Fruit fly (Drosophila melanogaster) whole organism, embryonic: ENCODE results near the gene rumi.

Experiments
- Bteb2 ChIP-seq: fragments of 200-800 bp; sonication (Bioruptor generic); optimal IDR thresholded peaks from 2 replicates; lab custom pipeline; 2016; ENCODE audit warnings: missing biosample characterization, missing genetic modification characterization
- CG10274 ChIP-seq: fragments of 200-800 bp; sonication (Bioruptor generic); optimal IDR thresholded peaks from 3 replicates; lab custom pipeline; 2017; ENCODE audit warnings: missing biosample characterization, mild to moderate bottlenecking, missing genetic modification characterization
- CG10979 ChIP-seq: fragments of 200-800 bp; sonication (Bioruptor generic); optimal IDR thresholded peaks from 2 replicates; lab custom pipeline; 2018; ENCODE audit warnings: missing biosample characterization, mild to moderate bottlenecking, missing genetic modification characterization, moderate library complexity
- CG1233 ChIP-seq: fragments of 200-800 bp; sonication (Bioruptor generic); optimal IDR thresholded peaks from 4 replicates; lab custom pipeline; 2018; ENCODE audit warnings: missing biosample characterization, mild to moderate bottlenecking, missing genetic modification characterization
- CG16863 ChIP-seq: fragments of 200-800 bp; sonication (Bioruptor generic); optimal IDR thresholded peaks from 3 replicates; lab custom pipeline; 2016; ENCODE audit warnings: missing biosample characterization, missing genetic modification characterization
- CG18262 ChIP-seq: fragments of 200-800 bp; optimal IDR thresholded peaks from 3 replicates; lab custom pipeline; 2019; ENCODE audit warnings: missing biosample characterization, mild to moderate bottlenecking, missing genetic modification characterization, moderate library complexity
- CG18599 ChIP-seq: fragments of 200-800 bp; sonication (Bioruptor generic); optimal IDR thresholded peaks from 3 replicates; lab custom pipeline; 2017; ENCODE audit warnings: missing biosample characterization, missing genetic modification characterization, mild to moderate bottlenecking, moderate library complexity, missing genetic modification reagents
- CG2202 ChIP-seq: fragments of 200-800 bp; sonication (Bioruptor generic); optimal IDR thresholded peaks from 2 replicates; lab custom pipeline; 2018; ENCODE audit warnings: missing biosample characterization, mild to moderate bottlenecking, missing genetic modification characterization
- CG2712 ChIP-seq: fragments of 200-800 bp; optimal IDR thresholded peaks from 3 replicates; lab custom pipeline; 2019; ENCODE audit warnings: missing biosample characterization, mild to moderate bottlenecking, missing genetic modification characterization, moderate library complexity
- CG3065 ChIP-seq: fragments of 200-800 bp; sonication (Bioruptor generic); optimal IDR thresholded peaks from 2 replicates; lab custom pipeline; 2016; ENCODE audit warnings: missing biosample characterization, missing genetic modification characterization
- CG31441 ChIP-seq: fragments of 200-800 bp; sonication (Bioruptor generic); IDR thresholded peaks from 2 replicates; pipeline ENCODE4 v1.3.6; 2022; ENCODE audit warnings: missing biosample characterization, missing genetic modification characterization
- CG32532 ChIP-seq: fragments of 200-800 bp; sonication (Bioruptor generic); IDR thresholded peaks from 2 replicates; pipeline ENCODE4 v1.3.6; 2022; ENCODE audit warnings: missing biosample characterization, missing genetic modification characterization
- CG4424 ChIP-seq: fragments of 200-800 bp; sonication (Bioruptor generic); optimal IDR thresholded peaks from 3 replicates; lab custom pipeline; 2016; ENCODE audit warnings: missing biosample characterization, missing genetic modification characterization
- CG4820 ChIP-seq: fragments of 200-800 bp; sonication (Bioruptor generic); optimal IDR thresholded peaks from 3 replicates; lab custom pipeline; 2016; ENCODE audit warnings: missing biosample characterization, missing genetic modification characterization
- CG7839 ChIP-seq: fragments of 200-800 bp; sonication (Bioruptor generic); optimal IDR thresholded peaks from 3 replicates; lab custom pipeline; 2018; ENCODE audit warnings: missing biosample characterization, mild to moderate bottlenecking, missing genetic modification characterization, moderate library complexity
- CG9727 ChIP-seq: fragments of 200-800 bp; sonication (Bioruptor generic); optimal IDR thresholded peaks from 3 replicates; lab custom pipeline; 2017; ENCODE audit warnings: missing biosample characterization, mild to moderate bottlenecking, missing genetic modification characterization
- CoRest ChIP-seq: fragments of 200-800 bp; sonication (Bioruptor generic); optimal IDR thresholded peaks from 3 replicates; lab custom pipeline; 2018; ENCODE audit warnings: missing biosample characterization, mild to moderate bottlenecking, missing genetic modification characterization, moderate library complexity
- Dfd ChIP-seq, 2 experiments: fragments of >200 bp; optimal IDR thresholded peaks; 2 replicates each; lab custom pipeline; 2017; ENCODE audit warnings: missing biosample characterization in 2 of 2, missing genetic modification characterization in 2 of 2
- E2f1 ChIP-seq: fragments of 200-800 bp; sonication (Bioruptor generic); IDR thresholded peaks from 2 replicates; pipeline ENCODE4 v1.3.6; 2022; ENCODE audit warnings: missing biosample characterization, missing genetic modification characterization
- Ets65A ChIP-seq: fragments of 200-800 bp; sonication (Bioruptor generic); peaks from one replicate; lab custom pipeline; 2016; ENCODE audit warnings: missing biosample characterization, missing genetic modification characterization
- Fer3 ChIP-seq: fragments of 200-800 bp; sonication (Bioruptor generic); optimal IDR thresholded peaks from 2 replicates; lab custom pipeline; 2018; ENCODE audit warnings: missing biosample characterization, mild to moderate bottlenecking, missing genetic modification characterization, moderate library complexity
- H2.0 ChIP-seq: fragments of 200-800 bp; sonication (Bioruptor generic); IDR thresholded peaks from 2 replicates; pipeline ENCODE4 v1.3.6; 2022; ENCODE audit warnings: missing biosample characterization, missing genetic modification characterization
- HLH54F ChIP-seq: fragments of 200-800 bp; sonication (Bioruptor generic); optimal IDR thresholded peaks from 3 replicates; lab custom pipeline; 2016; ENCODE audit warnings: missing biosample characterization, missing genetic modification characterization
- Med ChIP-seq: fragments of 200-800 bp; sonication (Bioruptor generic); peaks from one replicate; lab custom pipeline; 2016; ENCODE audit warnings: missing biosample characterization, missing genetic modification characterization, mild to moderate bottlenecking, inconsistent platforms, moderate library complexity
- Nf-YB ChIP-seq: fragments of 200-800 bp; sonication (Bioruptor generic); optimal IDR thresholded peaks from 3 replicates; lab custom pipeline; 2019; ENCODE audit warnings: missing biosample characterization, mild to moderate bottlenecking, missing genetic modification characterization, moderate library complexity
- Scr ChIP-seq: fragments of 200-800 bp; sonication (Bioruptor generic); IDR thresholded peaks from 2 replicates; pipeline ENCODE4 v1.3.6; 2022; ENCODE audit warnings: missing biosample characterization, missing genetic modification characterization; ENCODE audit not compliant: partially characterized antibody
- Side ChIP-seq: fragments of 200-800 bp; sonication (Bioruptor generic); optimal IDR thresholded peaks from 2 replicates; lab custom pipeline; 2016; ENCODE audit warnings: missing biosample characterization, missing genetic modification characterization
- Stat92E ChIP-seq, 3 experiments: fragments of >200 bp in 2 of 3; fragments of 200-800 bp in 1 of 3; sonication (Bioruptor generic) in 1 of 3; optimal IDR thresholded peaks; 2 replicates each; lab custom pipeline; 2017 to 2019; ENCODE audit warnings: missing biosample characterization in 3 of 3, missing genetic modification characterization in 3 of 3, mild to moderate bottlenecking in 1 of 3, moderate library complexity in 1 of 3
- Tbp ChIP-seq: fragments of >200 bp; optimal IDR thresholded peaks from 2 replicates; lab custom pipeline; 2018; ENCODE audit warnings: missing biosample characterization, missing genetic modification characterization
- amos ChIP-seq: fragments of 200-800 bp; sonication (Bioruptor generic); IDR thresholded peaks from 2 replicates; pipeline ENCODE4 v1.3.6; 2022; ENCODE audit warnings: missing biosample characterization, missing genetic modification characterization; ENCODE audit not compliant: partially characterized antibody
- bsh ChIP-seq, 2 experiments: fragments of 200-800 bp; sonication (Bioruptor generic); optimal IDR thresholded peaks; 2 replicates each; lab custom pipeline; 2017 to 2018; ENCODE audit warnings: mild to moderate bottlenecking in 2 of 2, missing biosample characterization in 2 of 2, missing genetic modification characterization in 2 of 2, moderate library complexity in 1 of 2
- dan ChIP-seq: fragments of 200-800 bp; sonication (Bioruptor generic); IDR thresholded peaks from 2 replicates; pipeline ENCODE4 v1.3.6; 2022; ENCODE audit warnings: missing biosample characterization, missing genetic modification characterization
- fd64A ChIP-seq: fragments of 200-800 bp; sonication (Bioruptor generic); optimal IDR thresholded peaks from 3 replicates; lab custom pipeline; 2018; ENCODE audit warnings: missing biosample characterization, mild to moderate bottlenecking, missing genetic modification characterization
- fd96Cb ChIP-seq: fragments of 200-800 bp; sonication (Bioruptor generic); optimal IDR thresholded peaks from 2 replicates; lab custom pipeline; 2018; ENCODE audit warnings: missing biosample characterization, mild to moderate bottlenecking, missing genetic modification characterization, moderate library complexity
- insv ChIP-seq, 2 experiments: fragments of 200-800 bp; sonication (Bioruptor generic); optimal IDR thresholded peaks; 3 replicates each; lab custom pipeline; 2016 to 2018; ENCODE audit warnings: missing biosample characterization in 2 of 2, missing genetic modification characterization in 2 of 2
- kay ChIP-seq: fragments of 200-800 bp; sonication (Bioruptor generic); optimal IDR thresholded peaks from 2 replicates; lab custom pipeline; 2016; ENCODE audit warnings: missing biosample characterization, missing genetic modification characterization
- kni ChIP-seq: fragments of 200-800 bp; sonication (Bioruptor generic); optimal IDR thresholded peaks from 3 replicates; lab custom pipeline; 2017; ENCODE audit warnings: mild to moderate bottlenecking, missing biosample characterization, missing genetic modification reagents, missing genetic modification characterization
- nom ChIP-seq: fragments of 200-800 bp; sonication (Bioruptor generic); optimal IDR thresholded peaks from 2 replicates; lab custom pipeline; 2017; ENCODE audit warnings: missing biosample characterization, missing genetic modification characterization, mild to moderate bottlenecking, moderate library complexity, missing genetic modification reagents
- oc ChIP-seq: fragments of 200-800 bp; sonication (Bioruptor generic); optimal IDR thresholded peaks from 2 replicates; lab custom pipeline; 2018; ENCODE audit warnings: missing biosample characterization, mild to moderate bottlenecking, missing genetic modification characterization, moderate library complexity
- phol ChIP-seq: fragments of 200-800 bp; sonication (Bioruptor generic); optimal IDR thresholded peaks from 3 replicates; lab custom pipeline; 2018; ENCODE audit warnings: missing biosample characterization, mild to moderate bottlenecking, missing genetic modification characterization, moderate library complexity
- row ChIP-seq: fragments of 200-800 bp; sonication (Bioruptor generic); IDR thresholded peaks from 3 replicates; pipeline ENCODE4 v1.3.6; 2022; ENCODE audit warnings: missing biosample characterization, missing genetic modification characterization
- sd ChIP-seq: fragments of 200-800 bp; sonication (Bioruptor generic); optimal IDR thresholded peaks from 3 replicates; lab custom pipeline; 2018; ENCODE audit warnings: missing biosample characterization, mild to moderate bottlenecking, missing genetic modification characterization, moderate library complexity
- seq ChIP-seq: fragments of 200-800 bp; sonication (Bioruptor generic); IDR thresholded peaks from 2 replicates; pipeline ENCODE4 v1.3.6; 2022; ENCODE audit warnings: missing biosample characterization, missing genetic modification characterization
- slbo ChIP-seq: fragments of 200-800 bp; sonication (Bioruptor generic); IDR thresholded peaks from 2 replicates; pipeline ENCODE4 v1.3.6; 2022; ENCODE audit warnings: missing biosample characterization, missing genetic modification characterization
- so ChIP-seq: fragments of 200-800 bp; sonication (Bioruptor generic); IDR thresholded peaks from 3 replicates; pipeline ENCODE4 v1.3.6; 2022; ENCODE audit warnings: missing biosample characterization, missing genetic modification characterization
- unpg ChIP-seq: fragments of 200-800 bp; sonication (Bioruptor generic); optimal IDR thresholded peaks from 3 replicates; lab custom pipeline; 2018; ENCODE audit warnings: missing biosample characterization, mild to moderate bottlenecking, missing genetic modification characterization, moderate library complexity
- vnd ChIP-seq: fragments of 200-800 bp; sonication (Bioruptor generic); IDR thresholded peaks from 3 replicates; pipeline ENCODE4 v1.3.6; 2022; ENCODE audit warnings: missing biosample characterization, missing genetic modification characterization; ENCODE audit not compliant: partially characterized antibody
- vvl ChIP-seq: fragments of 200-800 bp; sonication (Bioruptor generic); IDR thresholded peaks from 2 replicates; pipeline ENCODE4 v1.3.6; 2022; ENCODE audit warnings: missing biosample characterization, missing genetic modification characterization
- yki ChIP-seq: fragments of >200 bp; optimal IDR thresholded peaks from 3 replicates; lab custom pipeline; 2018
- zen ChIP-seq: fragments of 200-800 bp; sonication (Bioruptor generic); optimal IDR thresholded peaks from 3 replicates; lab custom pipeline; 2018; ENCODE audit warnings: missing biosample characterization, mild to moderate bottlenecking, missing genetic modification characterization, moderate library complexity
- zfh1 ChIP-seq: fragments of 200-800 bp; sonication (Bioruptor generic); IDR thresholded peaks from 3 replicates; pipeline ENCODE4 v1.3.6; 2022; ENCODE audit warnings: missing biosample characterization, missing genetic modification characterization

rumi gene

dm6 chr3R:22719607-22719949 is 30.8 kb downstream of the rumi start (continued):
- peak; percentile 19 for TF ChIP-seq CG4424 (GFP tag; lab: Kevin White, UChicago)
- no peak for TF ChIP-seq nom (GFP tag; lab: Kevin White, UChicago)
- peak; percentile 3 for TF ChIP-seq CG1233 (GFP tag; lab: Kevin White, UChicago)
- no peak for TF ChIP-seq Tbp (GFP tag; lab: Kevin White, UChicago)
- no peak for TF ChIP-seq amos (GFP tag; lab: Robert Waterston, UW)
- TF ChIP-seq CG2712, result peak; percentile 62
- TF ChIP-seq Side (GFP tag; lab: Kevin White, UChicago), result peak; percentile 9
- no peak for TF ChIP-seq CG10274 (GFP tag; lab: Kevin White, UChicago)
- peak; percentile 71 for TF ChIP-seq CG18599
- peak; percentile 68 for TF ChIP-seq row
- peak in 1 of 2 experiments; percentile 48 for TF ChIP-seq bsh (GFP tag; optimal IDR thresholded peaks at IDR 0.05; lab: Kevin White, UChicago)
- TF ChIP-seq fd96Cb (tag; lab: Kevin White, UChicago), result peak; percentile 33
- TF ChIP-seq CG10979 (tag; lab: Kevin White, UChicago), result peak; percentile 64
- TF ChIP-seq Ets65A (GFP tag; lab: Kevin White, UChicago), result no peak
- no peak for TF ChIP-seq kni (GFP tag; lab: Kevin White, UChicago)
- TF ChIP-seq so, result no peak
- TF ChIP-seq unpg (GFP tag; lab: Kevin White, UChicago), result peak; percentile 47
- peak; percentile 55 for TF ChIP-seq CG7839 (tag; lab: Kevin White, UChicago)
- TF ChIP-seq kay (GFP tag; lab: Kevin White, UChicago), result no peak
- peak; percentile 16 for TF ChIP-seq Fer3
- TF ChIP-seq vvl, result 0 out of 2 replicates have a peak, but pooled peaks have one; percentile 23
- TF ChIP-seq Nf-YB (GFP tag; lab: Kevin White, UChicago), result no peak
- peak; percentile 10; the same call in 1 of the 2 replicates for TF ChIP-seq CG32532 (GFP tag; lab: Robert Waterston, UW)
- no peak for TF ChIP-seq Bteb2 (GFP tag; lab: Kevin White, UChicago)
- TF ChIP-seq phol (tag; lab: Kevin White, UChicago), result peak; percentile 50
- no peak for TF ChIP-seq sd (tag; lab: Kevin White, UChicago)
- TF ChIP-seq oc (tag; lab: Kevin White, UChicago), result no peak
- peak; percentile 16 for TF ChIP-seq zen (tag; lab: Kevin White, UChicago)
- TF ChIP-seq CG2202 (tag; lab: Kevin White, UChicago), result no peak
- TF ChIP-seq E2f1 (GFP tag; lab: Robert Waterston, UW), result 0 out of 2 replicates have a peak, but pooled peaks have one; percentile 11
- no peak for TF ChIP-seq Med (GFP tag; lab: Kevin White, UChicago)
- TF ChIP-seq insv (GFP tag; optimal IDR thresholded peaks at IDR 0.05; lab: Kevin White, UChicago), result no peak
- TF ChIP-seq fd64A, result no peak
- no peak for TF ChIP-seq Stat92E (GFP tag; optimal IDR thresholded peaks at IDR 0.05; lab: Kevin White, UChicago)
- TF ChIP-seq seq (GFP tag; lab: Robert Waterston, UW), result peak; percentile 57
- TF ChIP-seq CG3065 (GFP tag; lab: Kevin White, UChicago), result no peak
- TF ChIP-seq yki (lab: Kevin White, UChicago), result no peak
- TF ChIP-seq CG31441 (GFP tag; lab: Robert Waterston, UW), result peak; percentile 44; the same call in 1 of the 2 replicates
- TF ChIP-seq vnd (GFP tag; lab: Robert Waterston, UW), result no peak
- TF ChIP-seq Scr (GFP tag; lab: Robert Waterston, UW), result no peak
- no peak for TF ChIP-seq HLH54F
- 0 out of 2 replicates have a peak, but pooled peaks have one; percentile 18 for TF ChIP-seq slbo (GFP tag; lab: Robert Waterston, UW)
- TF ChIP-seq zfh1, result no peak
- peak; percentile 34 for TF ChIP-seq H2.0 (GFP tag; lab: Robert Waterston, UW)
- TF ChIP-seq dan, result no peak
- peak; percentile 40 for TF ChIP-seq CoRest
- no peak for TF ChIP-seq CG16863
- TF ChIP-seq Dfd (GFP tag; optimal IDR thresholded peaks at IDR 0.05; lab: Kevin White, UChicago), result no peak
- peak; percentile 59 for TF ChIP-seq CG18262
- no peak for TF ChIP-seq CG4820
- TF ChIP-seq CG9727 (GFP tag; lab: Kevin White, UChicago), result peak; percentile 44
